Worm (Caenorhabditis elegans) whole organism, young adult: ENCODE results near the gene Y110A2AL.5.

Experiments used
- T07F8.4 ChIP-seq: sonication (generic microtip); optimal IDR thresholded peaks from 2 replicates; lab custom pipeline; 2016; ENCODE audit warnings: mild to moderate bottlenecking, missing genetic modification characterization, moderate library complexity, missing compliant biosample characterization
- attf-3 ChIP-seq: fragments of 200-800 bp; sonication (Bioruptor generic); conservative IDR thresholded peaks from 2 replicates; pipeline ENCODE4 v1.3.6; 2022; ENCODE audit warnings: missing genetic modification reagents, missing genetic modification characterization, missing compliant biosample characterization
- lsy-27 ChIP-seq: sonication (generic microtip); optimal IDR thresholded peaks from 2 replicates; lab custom pipeline; 2017; ENCODE audit warnings: missing genetic modification characterization, mild to moderate bottlenecking, missing compliant biosample characterization, antibody characterized with exemption, missing genotype, borderline replicate concordance; ENCODE audit not compliant: insufficient read depth
- nhr-80 ChIP-seq: sonication (generic microtip); optimal IDR thresholded peaks from 2 replicates; lab custom pipeline; 2016; ENCODE audit warnings: missing genetic modification characterization, missing compliant biosample characterization
- pbrm-1 ChIP-seq: fragments of 200-800 bp; sonication (Bioruptor generic); IDR thresholded peaks from 2 replicates; pipeline ENCODE4 v1.3.6; 2022; ENCODE audit warnings: missing genetic modification reagents, missing genetic modification characterization, missing compliant biosample characterization
- unc-62 ChIP-seq: fragments of 150-350 bp; optimal IDR thresholded peaks from 2 replicates; lab custom pipeline; 2014; ENCODE audit warnings: missing biosample characterization, missing genetic modification reagents, missing genetic modification characterization
- zim-3 ChIP-seq: sonication (generic microtip); optimal IDR thresholded peaks from 2 replicates; lab custom pipeline; 2017; ENCODE audit warnings: mild to moderate bottlenecking, missing genetic modification characterization, moderate library complexity, missing compliant biosample characterization
- ztf-3 ChIP-seq: fragments of 200-800 bp; sonication (Bioruptor generic); optimal IDR thresholded peaks from 2 replicates; lab custom pipeline; 2018; ENCODE audit warnings: mild to moderate bottlenecking, missing genetic modification characterization, missing compliant biosample characterization

DNA sequence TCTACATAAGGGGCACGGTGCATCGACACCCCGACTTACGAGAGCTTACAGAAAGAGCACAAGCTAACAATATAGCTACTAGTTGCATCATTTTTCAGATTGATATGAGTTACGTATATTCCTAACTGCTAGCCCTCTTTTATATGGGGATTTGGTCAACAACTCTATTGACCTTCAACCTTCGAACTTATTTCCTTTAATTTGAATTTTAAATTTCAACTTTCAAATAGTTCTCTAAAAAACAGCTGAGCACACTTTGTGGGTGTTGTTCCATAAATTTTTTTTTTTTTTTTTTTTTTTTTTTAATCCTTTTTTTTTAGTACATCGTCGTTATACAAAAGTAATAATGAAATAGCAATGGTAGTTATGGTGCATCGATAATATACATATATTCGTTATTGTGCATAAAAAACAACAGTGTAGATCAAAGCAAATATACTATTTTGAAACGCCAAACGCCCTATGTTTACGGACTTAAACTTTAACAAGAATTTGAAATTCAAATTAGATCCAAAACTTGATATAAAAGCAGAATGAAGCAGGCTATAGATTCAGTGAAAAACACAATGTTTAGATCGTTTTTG is 2.3 kb downstream of the Y110A2AL.5 start, which contains the start of the genes Y110A2AL.9 and Y110A2AL.3:
- TF ChIP-seq lsy-27 = no peak
- TF ChIP-seq T07F8.4 = no peak
- TF ChIP-seq attf-3 (GFP tag; lab: Robert Waterston, UW) = no peak
- TF ChIP-seq unc-62 = no peak
- no peak for TF ChIP-seq nhr-80
- TF ChIP-seq ztf-3 (GFP tag; lab: Kevin White, UChicago) = no peak
- TF ChIP-seq pbrm-1 (GFP tag; lab: Robert Waterston, UW) = no peak
- no peak for TF ChIP-seq zim-3 (tag; lab: Kevin White, UChicago)
